Fruit fly (Drosophila melanogaster): ENCODE results near the gene Naa40.

Naa40 gene

DNA sequence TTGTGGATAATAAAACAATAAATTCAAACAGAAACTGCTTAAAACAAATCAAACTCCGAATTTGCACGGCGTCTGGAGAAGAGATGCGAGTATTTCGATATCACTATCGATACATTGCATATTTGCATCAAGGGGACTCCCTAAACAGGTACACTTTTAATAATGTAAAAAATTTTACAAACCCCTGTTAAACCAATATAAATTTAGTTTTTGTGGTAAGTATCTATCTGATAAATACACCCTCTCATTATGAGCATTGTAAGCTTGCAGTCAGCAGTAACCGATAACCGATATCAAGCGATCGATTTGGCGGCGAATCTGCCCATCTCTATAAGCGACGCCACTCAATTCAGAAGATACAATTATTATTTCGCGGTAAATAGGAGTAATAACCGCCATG, 49.4 kb downstream of the Naa40 start, which contains the start of the genes Bub3 and Cap-D2 (continued):
- TF ChIP-seq CG11504 (tag; optimal IDR thresholded peaks at IDR 0.05) (no peak), CG8944 (GFP tag; optimal IDR thresholded peaks at IDR 0.05) (peak; percentile 78), lola (GFP tag; optimal IDR thresholded peaks at IDR 0.05) (peak in 1 of 3 experiments; percentile 68), eve (GFP tag; optimal IDR thresholded peaks at IDR 0.05) (no peak), Fer1 (GFP tag; optimal IDR thresholded peaks at IDR 0.05) (no peak), Usf (GFP tag; optimal IDR thresholded peaks at IDR 0.05) (no peak), CG12659 (GFP tag; optimal IDR thresholded peaks at IDR 0.05) (peak; percentile 71), Trl (optimal IDR thresholded peaks at IDR 0.05) (no peak), Trl (GFP tag; optimal IDR thresholded peaks at IDR 0.05) (peak; percentile 81), zen2 (GFP tag; IDR thresholded peaks at IDR 0.05; ENCODE audit: partially characterized antibody) (peak; percentile 61; the same call in 1 of the 3 replicates), CG3726 (GFP tag; IDR thresholded peaks at IDR 0.05) (no peak), Deaf1 (tag; optimal IDR thresholded peaks at IDR 0.05) (no peak), ind (GFP tag; optimal IDR thresholded peaks at IDR 0.05) (peak; percentile 78), CG30403 (GFP tag; optimal IDR thresholded peaks at IDR 0.05) (peak; percentile 77), CG2202 (tag; optimal IDR thresholded peaks at IDR 0.05) (peak; percentile 20), CTCF (GFP tag; optimal IDR thresholded peaks at IDR 0.05) (no peak), nau (GFP tag; optimal IDR thresholded peaks at IDR 0.05) (no peak), CG31365 (tag; optimal IDR thresholded peaks at IDR 0.05) (peak; percentile 14), croc (GFP tag; conservative IDR thresholded peaks at IDR 0.05) (no peak), CG18476 (GFP tag; optimal IDR thresholded peaks at IDR 0.05) (peak; percentile 70), CG17359 (tag; optimal IDR thresholded peaks at IDR 0.05) (no peak), CG2889 (GFP tag; IDR thresholded peaks at IDR 0.05) (peak; percentile 60), chm (GFP tag; IDR thresholded peaks at IDR 0.05) (peak; percentile 68; the same call in 1 of the 2 replicates), CG13287 (GFP tag; IDR thresholded peaks at IDR 0.05; ENCODE audit: partially characterized antibody) (peak; percentile 92), sd (tag; optimal IDR thresholded peaks at IDR 0.05) (no peak), Hand (GFP tag; optimal IDR thresholded peaks at IDR 0.05) (peak; percentile 22), CG13624 (GFP tag; optimal IDR thresholded peaks at IDR 0.05) (peak; percentile 82), corto (GFP tag; optimal IDR thresholded peaks at IDR 0.05) (no peak), sug (tag; optimal IDR thresholded peaks at IDR 0.05) (no peak), NC2α (GFP tag; optimal IDR thresholded peaks at IDR 0.05) (peak; percentile 19), Jarid2 (GFP tag; optimal IDR thresholded peaks at IDR 0.05) (no peak), Nf-YB (GFP tag; optimal IDR thresholded peaks at IDR 0.05) (peak; percentile 41), mld (GFP tag; IDR thresholded peaks at IDR 0.05; ENCODE audit: partially characterized antibody) (no peak), Tbp (GFP tag; optimal IDR thresholded peaks at IDR 0.05) (no peak), ase (GFP tag; IDR thresholded peaks at IDR 0.05) (peak; percentile 66), CG10321 (GFP tag; IDR thresholded peaks at IDR 0.05) (no peak), CG15601 (tag; optimal IDR thresholded peaks at IDR 0.05) (peak; percentile 50), CG2199 (GFP tag; IDR thresholded peaks at IDR 0.05) (no peak), cato (GFP tag; optimal IDR thresholded peaks at IDR 0.05; ENCODE audit: borderline replicate concordance) (peak; percentile 56), CG5180 (GFP tag; optimal IDR thresholded peaks at IDR 0.05) (no peak), Nf-YA (GFP tag; IDR thresholded peaks at IDR 0.05) (no peak), Aef1 (GFP tag; IDR thresholded peaks at IDR 0.05) (peak; percentile 76), Lpt (GFP tag; optimal IDR thresholded peaks at IDR 0.05) (no peak), sob (GFP tag; IDR thresholded peaks at IDR 0.05) (peak; percentile 85), luna (GFP tag; optimal IDR thresholded peaks at IDR 0.05) (peak; percentile 20), CG42726 (GFP tag; IDR thresholded peaks at IDR 0.05; ENCODE audit: partially characterized antibody) (0 out of 2 replicates have a peak, but pooled peaks have one; percentile 12), Hr3 (GFP tag; optimal IDR thresholded peaks at IDR 0.05) (peak; percentile 59), sc (optimal IDR thresholded peaks at IDR 0.05) (no peak), sc (GFP tag; optimal IDR thresholded peaks at IDR 0.05) (peak; percentile 49), dmrt11E (tag; optimal IDR thresholded peaks at IDR 0.05) (peak; percentile 67), ATbp (GFP tag; optimal IDR thresholded peaks at IDR 0.05) (no peak), tgo (GFP tag; IDR thresholded peaks at IDR 0.05) (peak; percentile 57; the same call in 2 of the 3 replicates)
